Worm (Caenorhabditis elegans) whole organism, young adult: ENCODE results near the gene C42D8.9.

Experiments used
- B0035.1 ChIP-seq: sonication (generic microtip); optimal IDR thresholded peaks from 2 replicates; lab custom pipeline; 2016; ENCODE audit warnings: missing genetic modification characterization, mild to moderate bottlenecking, missing compliant biosample characterization, missing genotype, missing genetic modification reagents
- C17E4.6 ChIP-seq: fragments of 200-800 bp; sonication (Bioruptor generic); IDR thresholded peaks from 2 replicates; pipeline ENCODE4 v1.3.6; 2022; ENCODE audit warnings: missing genetic modification reagents, missing genetic modification characterization, missing compliant biosample characterization
- D2030.7 ChIP-seq: fragments of 200-800 bp; sonication (Bioruptor generic); IDR thresholded peaks from 2 replicates; pipeline ENCODE4 v1.3.6; 2022; ENCODE audit warnings: missing genetic modification reagents, missing genetic modification characterization, missing compliant biosample characterization
- F23B12.7 ChIP-seq: sonication (generic microtip); optimal IDR thresholded peaks from 2 replicates; lab custom pipeline; 2017; ENCODE audit warnings: missing genetic modification characterization, mild to moderate bottlenecking, missing compliant biosample characterization, antibody characterized with exemption, moderate library complexity; ENCODE audit not compliant: insufficient read depth
- F37B4.10 ChIP-seq: fragments of 200-800 bp; sonication (Bioruptor generic); IDR thresholded peaks from 2 replicates; pipeline ENCODE4 v1.3.6; 2022; ENCODE audit warnings: missing genetic modification characterization, missing compliant biosample characterization
- F52B5.7 ChIP-seq: sonication (generic microtip); optimal IDR thresholded peaks from 2 replicates; lab custom pipeline; 2016; ENCODE audit warnings: mild to moderate bottlenecking, missing genetic modification characterization, missing compliant biosample characterization
- F57C9.4 ChIP-seq: sonication (generic microtip); optimal IDR thresholded peaks from 2 replicates; lab custom pipeline; 2017; ENCODE audit warnings: mild to moderate bottlenecking, missing genetic modification characterization, missing compliant biosample characterization
- T07F8.4 ChIP-seq: sonication (generic microtip); optimal IDR thresholded peaks from 2 replicates; lab custom pipeline; 2016; ENCODE audit warnings: mild to moderate bottlenecking, missing genetic modification characterization, moderate library complexity, missing compliant biosample characterization
- aptf-2 ChIP-seq: fragments of 200-800 bp; sonication (Bioruptor generic); conservative IDR thresholded peaks from 2 replicates; pipeline ENCODE4 v1.3.6; 2022; ENCODE audit warnings: missing genetic modification reagents, missing genetic modification characterization, missing compliant biosample characterization
- atf-7 ChIP-seq: sonication (generic microtip); optimal IDR thresholded peaks from 2 replicates; lab custom pipeline; 2017; ENCODE audit warnings: mild to moderate bottlenecking, missing genetic modification characterization, missing compliant biosample characterization
- attf-3 ChIP-seq: fragments of 200-800 bp; sonication (Bioruptor generic); conservative IDR thresholded peaks from 2 replicates; pipeline ENCODE4 v1.3.6; 2022; ENCODE audit warnings: missing genetic modification reagents, missing genetic modification characterization, missing compliant biosample characterization
- attf-5 ChIP-seq: fragments of 200-800 bp; sonication (Bioruptor generic); optimal IDR thresholded peaks from 2 replicates; lab custom pipeline; 2018; ENCODE audit warnings: mild to moderate bottlenecking, missing genetic modification characterization, missing compliant biosample characterization
- attf-6 ChIP-seq: fragments of 200-800 bp; sonication (Bioruptor generic); IDR thresholded peaks from 2 replicates; pipeline ENCODE4 v1.3.6; 2022; ENCODE audit warnings: missing genetic modification reagents, missing genetic modification characterization, missing compliant biosample characterization
- cebp-2 ChIP-seq: fragments of 200-800 bp; sonication (Bioruptor generic); IDR thresholded peaks from 2 replicates; pipeline ENCODE4 v1.3.6; 2022; ENCODE audit warnings: missing genetic modification characterization, missing compliant biosample characterization
- ceh-40 ChIP-seq: fragments of 200-800 bp; sonication (Bioruptor generic); IDR thresholded peaks from 2 replicates; pipeline ENCODE4 v1.3.6; 2022; ENCODE audit warnings: missing genetic modification characterization, missing compliant biosample characterization
- ceh-79 ChIP-seq: sonication (generic microtip); optimal IDR thresholded peaks from 2 replicates; lab custom pipeline; 2017; ENCODE audit warnings: mild to moderate bottlenecking, missing genetic modification characterization, missing compliant biosample characterization
- chd-7 ChIP-seq: sonication (generic microtip); optimal IDR thresholded peaks from 2 replicates; lab custom pipeline; 2016; ENCODE audit warnings: mild to moderate bottlenecking, missing genetic modification characterization, moderate library complexity, missing compliant biosample characterization
- dpff-1 ChIP-seq: sonication (generic microtip); optimal IDR thresholded peaks from 2 replicates; lab custom pipeline; 2017; ENCODE audit warnings: mild to moderate bottlenecking, missing genetic modification characterization, missing compliant biosample characterization
- egl-44 ChIP-seq: fragments of 200-800 bp; sonication (Bioruptor generic); IDR thresholded peaks from 2 replicates; pipeline ENCODE4 v1.3.6; 2022; ENCODE audit warnings: missing genetic modification reagents, missing genetic modification characterization, missing compliant biosample characterization
- ekl-4 ChIP-seq: fragments of 200-800 bp; sonication (Bioruptor generic); IDR thresholded peaks from 2 replicates; pipeline ENCODE4 v1.3.6; 2022; ENCODE audit warnings: missing genetic modification reagents, missing genetic modification characterization, missing compliant biosample characterization
- ets-4 ChIP-seq: fragments of 200-800 bp; sonication (Bioruptor generic); optimal IDR thresholded peaks from 2 replicates; lab custom pipeline; 2018; ENCODE audit warnings: mild to moderate bottlenecking, missing genetic modification characterization, missing compliant biosample characterization
- gei-17 ChIP-seq: fragments of 200-800 bp; sonication (Bioruptor generic); optimal IDR thresholded peaks from 2 replicates; lab custom pipeline; 2018; ENCODE audit warnings: mild to moderate bottlenecking, missing genetic modification characterization, missing compliant biosample characterization
- him-1 ChIP-seq: sonication (generic microtip); optimal IDR thresholded peaks from 2 replicates; lab custom pipeline; 2016; ENCODE audit warnings: missing genotype, missing genetic modification reagents, missing genetic modification characterization, missing compliant biosample characterization
- hsf-1 ChIP-seq: fragments of 200-800 bp; sonication (Bioruptor generic); IDR thresholded peaks from 2 replicates; pipeline ENCODE4 v1.3.6; 2022; ENCODE audit warnings: missing genetic modification reagents, missing genetic modification characterization, missing compliant biosample characterization
- let-607 ChIP-seq, 2 experiments: fragments of 200-800 bp in 1 of 2; sonication (Bioruptor generic) in 1 of 2; sonication (generic microtip) in 1 of 2; optimal IDR thresholded peaks; 2 replicates each; lab custom pipeline; 2016 to 2018; ENCODE audit warnings: mild to moderate bottlenecking in 2 of 2, missing compliant biosample characterization in 2 of 2, missing genetic modification characterization in 2 of 2, moderate library complexity in 2 of 2, missing genotype in 1 of 2
- lin-54 ChIP-seq: fragments of 200-800 bp; sonication (Bioruptor generic); optimal IDR thresholded peaks from 2 replicates; lab custom pipeline; 2018; ENCODE audit warnings: mild to moderate bottlenecking, missing genetic modification characterization, missing compliant biosample characterization
- madf-3 ChIP-seq: fragments of 200-800 bp; sonication (Bioruptor generic); IDR thresholded peaks from 2 replicates; pipeline ENCODE4 v1.3.6; 2022; ENCODE audit warnings: missing genetic modification reagents, missing genetic modification characterization, missing compliant biosample characterization
- mcd-1 ChIP-seq: fragments of 200-800 bp; sonication (Bioruptor generic); IDR thresholded peaks from 2 replicates; pipeline ENCODE4 v1.3.6; 2022; ENCODE audit warnings: missing genetic modification reagents, missing genetic modification characterization, missing compliant biosample characterization
- nfya-1 ChIP-seq: sonication (generic microtip); optimal IDR thresholded peaks from 2 replicates; lab custom pipeline; 2017; ENCODE audit warnings: antibody characterized with exemption, missing compliant biosample characterization, missing genetic modification characterization, borderline replicate concordance; ENCODE audit not compliant: insufficient read depth
- nhr-179 ChIP-seq: sonication (generic microtip); optimal IDR thresholded peaks from 2 replicates; lab custom pipeline; 2016; ENCODE audit warnings: mild to moderate bottlenecking, missing genetic modification characterization, missing compliant biosample characterization
- nhr-27 ChIP-seq: fragments of 200-800 bp; sonication (Bioruptor generic); optimal IDR thresholded peaks from 2 replicates; lab custom pipeline; 2018; ENCODE audit warnings: mild to moderate bottlenecking, missing genetic modification characterization, moderate library complexity, missing compliant biosample characterization
- nhr-80 ChIP-seq: sonication (generic microtip); optimal IDR thresholded peaks from 2 replicates; lab custom pipeline; 2016; ENCODE audit warnings: missing genetic modification characterization, missing compliant biosample characterization
- pbrm-1 ChIP-seq: fragments of 200-800 bp; sonication (Bioruptor generic); IDR thresholded peaks from 2 replicates; pipeline ENCODE4 v1.3.6; 2022; ENCODE audit warnings: missing genetic modification reagents, missing genetic modification characterization, missing compliant biosample characterization
- rcor-1 ChIP-seq: fragments of 200-800 bp; sonication (Bioruptor generic); IDR thresholded peaks from 2 replicates; pipeline ENCODE4 v1.3.6; 2022; ENCODE audit warnings: missing genetic modification reagents, missing genetic modification characterization, missing compliant biosample characterization
- repo-1 ChIP-seq: sonication (generic microtip); optimal IDR thresholded peaks from 2 replicates; lab custom pipeline; 2017; ENCODE audit warnings: mild to moderate bottlenecking, missing genetic modification characterization, missing compliant biosample characterization
- rpc-1 ChIP-seq, 2 experiments: fragments of 150-350 bp in 1 of 2; sonication (generic microtip) in 1 of 2; optimal IDR thresholded peaks; 2 replicates each; lab custom pipeline; 2014 to 2018; ENCODE audit warnings: missing biosample characterization in 1 of 2, missing genetic modification characterization in 1 of 2, missing genetic modification reagents in 1 of 2, missing genotype in 1 of 2
- snpc-1.1 ChIP-seq: sonication (generic microtip); optimal IDR thresholded peaks from 2 replicates; lab custom pipeline; 2017; ENCODE audit warnings: missing genetic modification characterization, mild to moderate bottlenecking, missing compliant biosample characterization, antibody characterized with exemption, moderate library complexity, missing genotype, missing genetic modification reagents; ENCODE audit not compliant: insufficient read depth
- snpc-4 ChIP-seq, 5 experiments: fragments of 150-350 bp in 1 of 5; sonication (generic microtip) in 4 of 5; optimal IDR thresholded peaks; 2 replicates each; lab custom pipeline; 2014 to 2018; ENCODE audit warnings: missing genetic modification characterization in 5 of 5, missing biosample characterization in 3 of 5, antibody characterized with exemption in 2 of 5, mild to moderate bottlenecking in 2 of 5, missing compliant biosample characterization in 2 of 5, missing genotype in 2 of 5, moderate library complexity in 2 of 5, missing genetic modification reagents in 1 of 5
- somi-1 ChIP-seq: fragments of 200-800 bp; sonication (Bioruptor generic); optimal IDR thresholded peaks from 2 replicates; lab custom pipeline; 2018; ENCODE audit warnings: mild to moderate bottlenecking, missing genetic modification characterization, missing compliant biosample characterization
- xnd-1 ChIP-seq: sonication (generic microtip); optimal IDR thresholded peaks from 2 replicates; lab custom pipeline; 2016; ENCODE audit warnings: missing genotype, missing genetic modification reagents, missing genetic modification characterization, missing compliant biosample characterization
- zfh-2 ChIP-seq: fragments of 200-800 bp; sonication (Bioruptor generic); conservative IDR thresholded peaks from 2 replicates; pipeline ENCODE4 v1.3.6; 2022; ENCODE audit warnings: missing genetic modification reagents, missing genetic modification characterization, missing compliant biosample characterization
- ztf-18 ChIP-seq: sonication (generic microtip); optimal IDR thresholded peaks from 2 replicates; lab custom pipeline; 2016; ENCODE audit warnings: missing genotype, mild to moderate bottlenecking, missing genetic modification characterization, missing compliant biosample characterization
- ztf-25 ChIP-seq: fragments of 200-800 bp; sonication (Bioruptor generic); IDR thresholded peaks from 2 replicates; pipeline ENCODE4 v1.3.6; 2022; ENCODE audit warnings: missing genetic modification reagents, missing genetic modification characterization, missing compliant biosample characterization
- ztf-26 ChIP-seq: sonication (generic microtip); optimal IDR thresholded peaks from 2 replicates; lab custom pipeline; 2017; ENCODE audit warnings: missing genetic modification characterization, missing compliant biosample characterization
- ztf-28 ChIP-seq: fragments of 200-800 bp; sonication (Bioruptor generic); IDR thresholded peaks from 2 replicates; pipeline ENCODE4 v1.3.6; 2022; ENCODE audit warnings: missing genetic modification reagents, missing genetic modification characterization, missing compliant biosample characterization
- ztf-3 ChIP-seq: fragments of 200-800 bp; sonication (Bioruptor generic); optimal IDR thresholded peaks from 2 replicates; lab custom pipeline; 2018; ENCODE audit warnings: mild to moderate bottlenecking, missing genetic modification characterization, missing compliant biosample characterization

The C42D8.9 gene

DNA sequence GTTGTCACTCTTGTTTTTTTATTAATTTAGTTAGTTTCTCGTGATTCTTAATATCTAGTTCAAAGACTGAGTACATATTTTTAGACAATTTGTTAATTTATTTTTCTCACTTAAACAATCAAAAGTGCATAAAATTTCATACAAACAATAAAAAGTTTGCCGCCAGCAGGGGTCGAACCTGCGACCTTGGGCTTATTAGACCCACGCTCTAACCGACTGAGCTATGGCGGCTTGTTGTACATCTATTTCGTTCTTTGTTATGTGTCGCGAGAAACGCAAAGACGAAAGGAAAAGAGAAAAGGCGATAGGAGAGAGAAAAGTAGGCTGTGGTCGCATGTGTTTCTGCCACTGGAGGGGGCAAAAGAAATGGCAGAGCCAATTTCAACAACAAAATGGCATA lies 21.4 kb downstream of the C42D8.9 start (continued):
- TF ChIP-seq ceh-79 (tag; lab: Kevin White, UChicago) (peak; percentile 66), C17E4.6 (peak; percentile 56; the same call in 1 of the 2 replicates), repo-1 (tag; lab: Kevin White, UChicago) (peak; percentile 91), ceh-40 (GFP tag; lab: Robert Waterston, UW) (peak; percentile 53; the same call in 1 of the 2 replicates), pbrm-1 (GFP tag; lab: Robert Waterston, UW) (peak; percentile 92), T07F8.4 (tag; lab: Kevin White, UChicago) (peak; percentile 64), somi-1 (peak; percentile 79), ztf-18 (peak; percentile 76), madf-3 (peak; percentile 84), rcor-1 (GFP tag; lab: Robert Waterston, UW) (peak; percentile 83), chd-7 (peak; percentile 92), F23B12.7 (peak; percentile 34), ekl-4 (peak; percentile 69), attf-5 (GFP tag; lab: Kevin White, UChicago) (peak; percentile 72), attf-6 (GFP tag; lab: Robert Waterston, UW) (peak; percentile 63; the same call in 1 of the 2 replicates), F57C9.4 (tag; lab: Kevin White, UChicago) (peak; percentile 56), ztf-3 (peak; percentile 76), ztf-26 (tag; lab: Kevin White, UChicago) (peak; percentile 89), attf-3 (GFP tag; lab: Robert Waterston, UW) (peak; percentile 50; the same call in 1 of the 2 replicates), ztf-25 (GFP tag; lab: Robert Waterston, UW) (peak; percentile 92), dpff-1 (tag; lab: Kevin White, UChicago) (no peak), him-1 (tag; lab: Kevin White, UChicago) (peak; percentile 79), nhr-27 (tag; lab: Kevin White, UChicago) (peak; percentile 52), atf-7 (tag; lab: Kevin White, UChicago) (peak; percentile 86), F52B5.7 (peak; percentile 83), nfya-1 (no peak), D2030.7 (GFP tag; lab: Robert Waterston, UW) (peak; percentile 62; the same call in 1 of the 2 replicates), gei-17 (peak; percentile 79), mcd-1 (peak; percentile 68), F37B4.10 (GFP tag; lab: Robert Waterston, UW) (no peak), B0035.1 (tag; lab: Kevin White, UChicago) (peak; percentile 75), zfh-2 (0 out of 2 replicates have a peak, but pooled peaks have one; percentile 34), snpc-1.1 (tag; lab: Kevin White, UChicago) (peak; percentile 45), nhr-80 (tag; lab: Kevin White, UChicago) (peak; percentile 61), aptf-2 (GFP tag; lab: Robert Waterston, UW) (no peak), let-607 (tag; optimal IDR thresholded peaks at IDR 0.05; lab: Kevin White, UChicago) (peak; percentile 65 to 81), snpc-4 (GFP tag; optimal IDR thresholded peaks at IDR 0.05; lab: Kevin White, UChicago) (peak; percentile 56), snpc-4 (tag; optimal IDR thresholded peaks at IDR 0.05; lab: Kevin White, UChicago) (peak in 3 of 4 experiments; percentile 50 to 84 (median 76)), ets-4 (GFP tag; lab: Kevin White, UChicago) (peak; percentile 74), xnd-1 (tag; lab: Kevin White, UChicago) (no peak), hsf-1 (0 out of 2 replicates have a peak, but pooled peaks have one; percentile 45), cebp-2 (GFP tag; lab: Robert Waterston, UW) (peak; percentile 96), rpc-1 (optimal IDR thresholded peaks at IDR 0.05; lab: Kevin White, UChicago) (peak; percentile 98), rpc-1 (tag; optimal IDR thresholded peaks at IDR 0.05; lab: Kevin White, UChicago) (peak; percentile 94), nhr-179 (tag; lab: Kevin White, UChicago) (peak; percentile 49), lin-54 (GFP tag; lab: Kevin White, UChicago) (peak; percentile 64), ztf-28 (GFP tag; lab: Robert Waterston, UW) (peak; percentile 74; the same call in 1 of the 2 replicates), egl-44 (GFP tag; lab: Robert Waterston, UW) (peak; percentile 76; the same call in 1 of the 2 replicates)
